Worm (Caenorhabditis elegans): ENCODE results near the gene ing-3.

- TF ChIP-seq lin-39 (tag; optimal IDR thresholded peaks at IDR 0.05), result no peak
- no peak for TF ChIP-seq nhr-67 (tag; optimal IDR thresholded peaks at IDR 0.05)
- TF ChIP-seq daf-12 (tag; optimal IDR thresholded peaks at IDR 0.05), result no peak
- no peak for TF ChIP-seq sea-2 (GFP tag; optimal IDR thresholded peaks at IDR 0.05)
- no peak for TF ChIP-seq zag-1 (tag; optimal IDR thresholded peaks at IDR 0.05)
- no peak for TF ChIP-seq nfya-1 (tag; optimal IDR thresholded peaks at IDR 0.05; ENCODE audit: insufficient read depth)
- TF ChIP-seq ama-1 (optimal IDR thresholded peaks at IDR 0.05), result no peak
- TF ChIP-seq pqm-1 (tag; optimal IDR thresholded peaks at IDR 0.05), result peak; percentile 59
- TF ChIP-seq lin-15B (tag; optimal IDR thresholded peaks at IDR 0.05), result no peak
These were observed 29.8 kb upstream of the ing-3 start for ce11 chrII:13846018-13846417.

All from whole organism, L3 larva.